Worm (Caenorhabditis elegans) whole organism, young adult: Measurements from ENCODE around the gene F27E5.8.

Source experiments
- B0035.1 ChIP-seq: sonication (generic microtip); optimal IDR thresholded peaks from 2 replicates; lab custom pipeline; 2016; ENCODE audit warnings: missing genetic modification characterization, mild to moderate bottlenecking, missing compliant biosample characterization, missing genotype, missing genetic modification reagents
- D2030.7 ChIP-seq: fragments of 200-800 bp; sonication (Bioruptor generic); IDR thresholded peaks from 2 replicates; pipeline ENCODE4 v1.3.6; 2022; ENCODE audit warnings: missing genetic modification reagents, missing genetic modification characterization, missing compliant biosample characterization
- F10E7.11 ChIP-seq: sonication (generic microtip); optimal IDR thresholded peaks from 2 replicates; lab custom pipeline; 2017; ENCODE audit warnings: mild to moderate bottlenecking, missing genetic modification characterization, moderate library complexity, missing compliant biosample characterization
- F22D6.2 ChIP-seq: sonication (generic microtip); optimal IDR thresholded peaks from 2 replicates; lab custom pipeline; 2016; ENCODE audit warnings: mild to moderate bottlenecking, missing genetic modification characterization, missing compliant biosample characterization
- F33H1.4 ChIP-seq: fragments of 200-800 bp; sonication (Bioruptor generic); IDR thresholded peaks from 2 replicates; pipeline ENCODE4 v1.3.6; 2022; ENCODE audit warnings: missing genetic modification reagents, missing genetic modification characterization, missing compliant biosample characterization
- F37B4.10 ChIP-seq: fragments of 200-800 bp; sonication (Bioruptor generic); IDR thresholded peaks from 2 replicates; pipeline ENCODE4 v1.3.6; 2022; ENCODE audit warnings: missing genetic modification characterization, missing compliant biosample characterization
- F39B2.1 ChIP-seq: fragments of 200-800 bp; sonication (Bioruptor generic); IDR thresholded peaks from 2 replicates; pipeline ENCODE4 v1.3.6; 2022; ENCODE audit warnings: missing genetic modification reagents, missing genetic modification characterization, missing compliant biosample characterization
- F49E8.2 ChIP-seq: sonication (generic microtip); optimal IDR thresholded peaks from 3 replicates; lab custom pipeline; 2017; ENCODE audit warnings: missing genetic modification characterization, mild to moderate bottlenecking, missing compliant biosample characterization, antibody characterized with exemption, moderate library complexity; ENCODE audit not compliant: insufficient read depth
- F52B5.7 ChIP-seq: sonication (generic microtip); optimal IDR thresholded peaks from 2 replicates; lab custom pipeline; 2016; ENCODE audit warnings: mild to moderate bottlenecking, missing genetic modification characterization, missing compliant biosample characterization
- F55B11.4 ChIP-seq: sonication (generic microtip); optimal IDR thresholded peaks from 2 replicates; lab custom pipeline; 2016; ENCODE audit warnings: missing compliant biosample characterization, missing genetic modification characterization, borderline replicate concordance; ENCODE audit not compliant: insufficient read depth
- F57A8.1 ChIP-seq: fragments of 200-800 bp; sonication (Bioruptor generic); optimal IDR thresholded peaks from 2 replicates; lab custom pipeline; 2018; ENCODE audit warnings: mild to moderate bottlenecking, missing genetic modification characterization, moderate library complexity, missing compliant biosample characterization
- T07F8.4 ChIP-seq: sonication (generic microtip); optimal IDR thresholded peaks from 2 replicates; lab custom pipeline; 2016; ENCODE audit warnings: mild to moderate bottlenecking, missing genetic modification characterization, moderate library complexity, missing compliant biosample characterization
- Y53G8AR.9 ChIP-seq: fragments of 200-800 bp; sonication (Bioruptor generic); conservative IDR thresholded peaks from 2 replicates; pipeline ENCODE4 v1.3.6; 2022; ENCODE audit warnings: missing genetic modification reagents, missing genetic modification characterization, missing compliant biosample characterization
- Y56A3A.18 ChIP-seq: fragments of 200-800 bp; sonication (Bioruptor generic); IDR thresholded peaks from 2 replicates; pipeline ENCODE4 v1.3.6; 2022; ENCODE audit warnings: missing genetic modification reagents, missing genetic modification characterization, missing compliant biosample characterization
- Y67H2A.10 ChIP-seq: fragments of 200-800 bp; sonication (Bioruptor generic); conservative IDR thresholded peaks from 2 replicates; pipeline ENCODE4 v1.3.6; 2022; ENCODE audit warnings: missing genetic modification reagents, missing genetic modification characterization, missing compliant biosample characterization
- Y79H2A.3 ChIP-seq: fragments of 200-800 bp; sonication (Bioruptor generic); conservative IDR thresholded peaks from 2 replicates; pipeline ENCODE4 v1.3.6; 2022; ENCODE audit warnings: missing genetic modification reagents, missing genetic modification characterization, missing compliant biosample characterization
- Y95B8A.8 ChIP-seq: fragments of 200-800 bp; sonication (Bioruptor generic); IDR thresholded peaks from 2 replicates; pipeline ENCODE4 v1.3.6; 2022; ENCODE audit warnings: missing genetic modification reagents, missing genetic modification characterization, missing compliant biosample characterization
- ZK185.1 ChIP-seq: sonication (generic microtip); optimal IDR thresholded peaks from 2 replicates; lab custom pipeline; 2016; ENCODE audit warnings: mild to moderate bottlenecking, missing genetic modification characterization, missing compliant biosample characterization; ENCODE audit not compliant: poor library complexity, severe bottlenecking
- athp-1 ChIP-seq: sonication (generic microtip); optimal IDR thresholded peaks from 2 replicates; lab custom pipeline; 2017; ENCODE audit warnings: mild to moderate bottlenecking, missing genetic modification characterization, missing compliant biosample characterization
- bed-1 ChIP-seq: fragments of 200-800 bp; sonication (Bioruptor generic); IDR thresholded peaks from 2 replicates; pipeline ENCODE4 v1.3.6; 2022; ENCODE audit warnings: missing genetic modification reagents, missing genetic modification characterization, missing compliant biosample characterization
- ceh-40 ChIP-seq: fragments of 200-800 bp; sonication (Bioruptor generic); IDR thresholded peaks from 2 replicates; pipeline ENCODE4 v1.3.6; 2022; ENCODE audit warnings: missing genetic modification characterization, missing compliant biosample characterization
- ceh-79 ChIP-seq: sonication (generic microtip); optimal IDR thresholded peaks from 2 replicates; lab custom pipeline; 2017; ENCODE audit warnings: mild to moderate bottlenecking, missing genetic modification characterization, missing compliant biosample characterization
- chd-7 ChIP-seq: sonication (generic microtip); optimal IDR thresholded peaks from 2 replicates; lab custom pipeline; 2016; ENCODE audit warnings: mild to moderate bottlenecking, missing genetic modification characterization, moderate library complexity, missing compliant biosample characterization
- die-1 ChIP-seq: sonication (generic microtip); optimal IDR thresholded peaks from 2 replicates; lab custom pipeline; 2016; ENCODE audit warnings: missing genotype, mild to moderate bottlenecking, missing genetic modification characterization, missing compliant biosample characterization
- dpff-1 ChIP-seq: sonication (generic microtip); optimal IDR thresholded peaks from 2 replicates; lab custom pipeline; 2017; ENCODE audit warnings: mild to moderate bottlenecking, missing genetic modification characterization, missing compliant biosample characterization
- egrh-3 ChIP-seq: fragments of 200-800 bp; sonication (Bioruptor generic); IDR thresholded peaks from 2 replicates; pipeline ENCODE4 v1.3.6; 2022; ENCODE audit warnings: missing genetic modification reagents, missing genetic modification characterization, missing compliant biosample characterization
- fkh-3 ChIP-seq: sonication (generic microtip); optimal IDR thresholded peaks from 2 replicates; lab custom pipeline; 2016; ENCODE audit warnings: mild to moderate bottlenecking, missing genetic modification characterization, missing compliant biosample characterization
- him-1 ChIP-seq: sonication (generic microtip); optimal IDR thresholded peaks from 2 replicates; lab custom pipeline; 2016; ENCODE audit warnings: missing genotype, missing genetic modification reagents, missing genetic modification characterization, missing compliant biosample characterization
- hlh-12 ChIP-seq: sonication (generic microtip); optimal IDR thresholded peaks from 2 replicates; lab custom pipeline; 2016; ENCODE audit warnings: missing genetic modification characterization, missing compliant biosample characterization
- hsf-1 ChIP-seq: fragments of 200-800 bp; sonication (Bioruptor generic); IDR thresholded peaks from 2 replicates; pipeline ENCODE4 v1.3.6; 2022; ENCODE audit warnings: missing genetic modification reagents, missing genetic modification characterization, missing compliant biosample characterization
- lag-1 ChIP-seq: fragments of 200-800 bp; sonication (Bioruptor generic); IDR thresholded peaks from 2 replicates; pipeline ENCODE4 v1.3.6; 2022; ENCODE audit warnings: missing genetic modification reagents, missing genetic modification characterization, missing compliant biosample characterization
- let-607 ChIP-seq, 2 experiments: fragments of 200-800 bp in 1 of 2; sonication (Bioruptor generic) in 1 of 2; sonication (generic microtip) in 1 of 2; optimal IDR thresholded peaks; 2 replicates each; lab custom pipeline; 2016 to 2018; ENCODE audit warnings: mild to moderate bottlenecking in 2 of 2, missing compliant biosample characterization in 2 of 2, missing genetic modification characterization in 2 of 2, moderate library complexity in 2 of 2, missing genotype in 1 of 2
- lin-26 ChIP-seq: fragments of 200-800 bp; sonication (Bioruptor generic); IDR thresholded peaks from 2 replicates; pipeline ENCODE4 v1.3.6; 2022; ENCODE audit warnings: missing genetic modification reagents, missing genetic modification characterization, missing compliant biosample characterization
- lin-35 ChIP-seq, 3 experiments: fragments of 150-350 bp in 2 of 3; sonication (generic microtip) in 1 of 3; optimal IDR thresholded peaks; 2 replicates each; lab custom pipeline; 2014 to 2018; ENCODE audit warnings: missing biosample characterization in 3 of 3, missing genetic modification characterization in 3 of 3, missing genetic modification reagents in 3 of 3
- madf-6 ChIP-seq: fragments of 200-800 bp; sonication (Bioruptor generic); IDR thresholded peaks from 2 replicates; pipeline ENCODE4 v1.3.6; 2022; ENCODE audit warnings: missing genetic modification reagents, missing genetic modification characterization, missing compliant biosample characterization
- madf-8 ChIP-seq: fragments of 200-800 bp; sonication (Bioruptor generic); conservative IDR thresholded peaks from 2 replicates; pipeline ENCODE4 v1.3.6; 2022; ENCODE audit warnings: missing genetic modification reagents, missing genetic modification characterization, missing compliant biosample characterization
- mel-28 ChIP-seq: sonication (generic microtip); optimal IDR thresholded peaks from 2 replicates; lab custom pipeline; 2016; ENCODE audit warnings: borderline replicate concordance, mild to moderate bottlenecking, missing genetic modification characterization, missing compliant biosample characterization
- mes-4 ChIP-seq: sonication (generic microtip); optimal IDR thresholded peaks from 2 replicates; lab custom pipeline; 2016; ENCODE audit warnings: missing genotype, missing genetic modification characterization, missing compliant biosample characterization
- mxl-1 ChIP-seq: sonication (generic microtip); optimal IDR thresholded peaks from 2 replicates; lab custom pipeline; 2016; ENCODE audit warnings: missing genetic modification characterization, missing compliant biosample characterization
- nfyb-1 ChIP-seq: fragments of 200-800 bp; sonication (Bioruptor generic); IDR thresholded peaks from 2 replicates; pipeline ENCODE4 v1.3.6; 2022; ENCODE audit warnings: missing genetic modification reagents, missing genetic modification characterization, missing compliant biosample characterization
- nhr-179 ChIP-seq: sonication (generic microtip); optimal IDR thresholded peaks from 2 replicates; lab custom pipeline; 2016; ENCODE audit warnings: mild to moderate bottlenecking, missing genetic modification characterization, missing compliant biosample characterization
- pbrm-1 ChIP-seq: fragments of 200-800 bp; sonication (Bioruptor generic); IDR thresholded peaks from 2 replicates; pipeline ENCODE4 v1.3.6; 2022; ENCODE audit warnings: missing genetic modification reagents, missing genetic modification characterization, missing compliant biosample characterization
- repo-1 ChIP-seq: sonication (generic microtip); optimal IDR thresholded peaks from 2 replicates; lab custom pipeline; 2017; ENCODE audit warnings: mild to moderate bottlenecking, missing genetic modification characterization, missing compliant biosample characterization
- sdz-38 ChIP-seq: sonication (generic microtip); optimal IDR thresholded peaks from 2 replicates; lab custom pipeline; 2016; ENCODE audit warnings: missing genotype, missing genetic modification characterization, missing compliant biosample characterization
- snpc-1.3 ChIP-seq: sonication (generic microtip); optimal IDR thresholded peaks from 2 replicates; lab custom pipeline; 2017; ENCODE audit warnings: missing genetic modification characterization, mild to moderate bottlenecking, missing compliant biosample characterization, antibody characterized with exemption, moderate library complexity, missing genotype, missing genetic modification reagents; ENCODE audit not compliant: insufficient read depth
- snpc-4 ChIP-seq, 5 experiments: fragments of 150-350 bp in 1 of 5; sonication (generic microtip) in 4 of 5; optimal IDR thresholded peaks; 2 replicates each; lab custom pipeline; 2014 to 2018; ENCODE audit warnings: missing genetic modification characterization in 5 of 5, missing biosample characterization in 3 of 5, antibody characterized with exemption in 2 of 5, mild to moderate bottlenecking in 2 of 5, missing compliant biosample characterization in 2 of 5, missing genotype in 2 of 5, moderate library complexity in 2 of 5, missing genetic modification reagents in 1 of 5
- somi-1 ChIP-seq: fragments of 200-800 bp; sonication (Bioruptor generic); optimal IDR thresholded peaks from 2 replicates; lab custom pipeline; 2018; ENCODE audit warnings: mild to moderate bottlenecking, missing genetic modification characterization, missing compliant biosample characterization
- ztf-25 ChIP-seq: fragments of 200-800 bp; sonication (Bioruptor generic); IDR thresholded peaks from 2 replicates; pipeline ENCODE4 v1.3.6; 2022; ENCODE audit warnings: missing genetic modification reagents, missing genetic modification characterization, missing compliant biosample characterization

The F27E5.8 gene

DNA sequence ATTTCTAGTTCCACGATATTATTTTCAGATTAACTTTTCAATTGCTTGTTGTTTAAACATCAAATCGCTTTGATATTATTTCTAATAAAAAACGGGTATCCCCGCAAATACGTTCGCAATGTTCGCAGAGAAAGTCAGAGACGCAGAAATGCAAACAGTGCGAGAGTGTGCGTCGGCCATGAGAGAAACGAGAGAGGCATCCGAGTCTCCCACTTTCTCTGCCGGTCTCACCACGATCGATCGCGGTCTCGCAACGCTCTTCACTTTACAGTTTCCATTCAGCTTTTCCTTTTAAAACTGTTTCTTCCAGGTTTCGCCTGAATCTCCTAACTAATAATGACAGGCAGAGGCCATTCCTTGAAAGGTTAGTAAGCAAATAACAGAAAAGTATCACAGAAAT is 47.0 kb upstream of the F27E5.8 start, which contains the start of gene F33H1.4 (continued):
- TF ChIP-seq Y67H2A.10: no peak
- no peak for TF ChIP-seq chd-7 (tag; lab: Kevin White, UChicago)
- TF ChIP-seq F10E7.11: no peak
- TF ChIP-seq mel-28 (tag; lab: Kevin White, UChicago): no peak
- TF ChIP-seq Y56A3A.18 (GFP tag; lab: Robert Waterston, UW): no peak
- no peak for TF ChIP-seq bed-1
- TF ChIP-seq F37B4.10 (GFP tag; lab: Robert Waterston, UW): no peak
- TF ChIP-seq pbrm-1: peak; percentile 44; the same call in 1 of the 2 replicates
- peak; percentile 50 for TF ChIP-seq ZK185.1 (tag; lab: Kevin White, UChicago)
- no peak for TF ChIP-seq hlh-12 (tag; lab: Kevin White, UChicago)
- TF ChIP-seq him-1 (tag; lab: Kevin White, UChicago): no peak
- no peak for TF ChIP-seq F22D6.2
- TF ChIP-seq lin-26 (GFP tag; lab: Robert Waterston, UW): no peak
- TF ChIP-seq fkh-3 (tag; lab: Kevin White, UChicago): no peak
- no peak for TF ChIP-seq hsf-1 (GFP tag; lab: Robert Waterston, UW)
- TF ChIP-seq dpff-1 (tag; lab: Kevin White, UChicago): no peak
- TF ChIP-seq Y53G8AR.9 (GFP tag; lab: Robert Waterston, UW): no peak
- no peak for TF ChIP-seq athp-1 (tag; lab: Kevin White, UChicago)
- TF ChIP-seq mes-4 (tag; lab: Kevin White, UChicago): no peak
- TF ChIP-seq snpc-4 (GFP tag; optimal IDR thresholded peaks at IDR 0.05; lab: Kevin White, UChicago): no peak
- peak in 1 of 4 experiments; percentile 6 for TF ChIP-seq snpc-4 (tag; optimal IDR thresholded peaks at IDR 0.05; lab: Kevin White, UChicago)
- no peak for TF ChIP-seq mxl-1 (tag; lab: Kevin White, UChicago)
- TF ChIP-seq sdz-38: no peak
- no peak for TF ChIP-seq ceh-40
- TF ChIP-seq ceh-79 (tag; lab: Kevin White, UChicago): no peak
- no peak for TF ChIP-seq nhr-179 (tag; lab: Kevin White, UChicago)
- 0 out of 2 replicates have a peak, but pooled peaks have one; percentile 41 for TF ChIP-seq Y95B8A.8 (GFP tag; lab: Robert Waterston, UW)
- TF ChIP-seq somi-1 (GFP tag; lab: Kevin White, UChicago): no peak
- no peak for TF ChIP-seq madf-8
- TF ChIP-seq madf-6 (GFP tag; lab: Robert Waterston, UW): peak; percentile 57
- TF ChIP-seq die-1 (tag; lab: Kevin White, UChicago): no peak
- no peak for TF ChIP-seq lin-35 (GFP tag; optimal IDR thresholded peaks at IDR 0.05; lab: Kevin White, UChicago)
- TF ChIP-seq repo-1 (tag; lab: Kevin White, UChicago): peak; percentile 26
- no peak for TF ChIP-seq ztf-25 (GFP tag; lab: Robert Waterston, UW)
- no peak for TF ChIP-seq F39B2.1 (GFP tag; lab: Robert Waterston, UW)
- TF ChIP-seq egrh-3 (GFP tag; lab: Robert Waterston, UW): 0 out of 2 replicates have a peak, but pooled peaks have one; percentile 10
- no peak for TF ChIP-seq Y79H2A.3 (GFP tag; lab: Robert Waterston, UW)
- no peak for TF ChIP-seq T07F8.4 (tag; lab: Kevin White, UChicago)
- no peak for TF ChIP-seq B0035.1 (tag; lab: Kevin White, UChicago)
- TF ChIP-seq let-607 (tag; optimal IDR thresholded peaks at IDR 0.05; lab: Kevin White, UChicago): no peak
- 0 out of 2 replicates have a peak, but pooled peaks have one; percentile 48 for TF ChIP-seq nfyb-1 (GFP tag; lab: Robert Waterston, UW)
- TF ChIP-seq F52B5.7 (tag; lab: Kevin White, UChicago): no peak
- no peak for TF ChIP-seq snpc-1.3 (tag; lab: Kevin White, UChicago)
- peak; percentile 60 for TF ChIP-seq F49E8.2 (tag; lab: Kevin White, UChicago)
- TF ChIP-seq F33H1.4 (GFP tag; lab: Robert Waterston, UW): peak; percentile 80
- peak; percentile 57 for TF ChIP-seq D2030.7 (GFP tag; lab: Robert Waterston, UW)
- TF ChIP-seq F55B11.4 (tag; lab: Kevin White, UChicago): no peak
- TF ChIP-seq F57A8.1: no peak
- no peak for TF ChIP-seq lag-1
